Fruit fly (Drosophila melanogaster): Measurements from ENCODE around the gene CG2225.
A peak's percentile ranks its signal among the peaks of the same experiment; 100 is the strongest.

Gene CG2225

dm6 chr2L:21629814-21630562 is 47.3 kb downstream of the CG2225 start, which contains the start of gene Df31 (continued):
- TF ChIP-seq Atf-2 (GFP tag; optimal IDR thresholded peaks at IDR 0.05) (peak; percentile 16), CG33557 (GFP tag; optimal IDR thresholded peaks at IDR 0.05) (peak; percentile 21), CG14441 (GFP tag; IDR thresholded peaks at IDR 0.05) (no peak), ro (GFP tag; IDR thresholded peaks at IDR 0.05) (no peak), CG1233 (GFP tag; optimal IDR thresholded peaks at IDR 0.05) (peak; percentile 62), CG7745 (tag; optimal IDR thresholded peaks at IDR 0.05) (no peak), CG3838 (GFP tag; optimal IDR thresholded peaks at IDR 0.05) (no peak), org-1 (GFP tag; optimal IDR thresholded peaks at IDR 0.05) (no peak), CG17829 (tag; optimal IDR thresholded peaks at IDR 0.05) (peak; percentile 47), CG9437 (GFP tag; optimal IDR thresholded peaks at IDR 0.05) (no peak), da (GFP tag; optimal IDR thresholded peaks at IDR 0.05) (no peak), Myb (GFP tag; optimal IDR thresholded peaks at IDR 0.05) (peak; percentile 15), h (optimal IDR thresholded peaks at IDR 0.05) (no peak), ssp (GFP tag; IDR thresholded peaks at IDR 0.05) (peak; percentile 64), stwl (tag; optimal IDR thresholded peaks at IDR 0.05) (peak; percentile 86), CG6765 (GFP tag; optimal IDR thresholded peaks at IDR 0.05) (no peak), Awh (GFP tag; IDR thresholded peaks at IDR 0.05) (no peak), lilli (GFP tag; optimal IDR thresholded peaks at IDR 0.05) (peak; percentile 76), Fer1 (GFP tag; optimal IDR thresholded peaks at IDR 0.05) (peak; percentile 59), CG13624 (GFP tag; optimal IDR thresholded peaks at IDR 0.05) (no peak), CG15514 (GFP tag; optimal IDR thresholded peaks at IDR 0.05) (peak; percentile 85), CG30403 (GFP tag; optimal IDR thresholded peaks at IDR 0.05) (peak; percentile 56), pan (optimal IDR thresholded peaks at IDR 0.05) (no peak), pan (GFP tag; optimal IDR thresholded peaks at IDR 0.05 in 1 of 2, IDR thresholded peaks at IDR 0.05 in 1 of 2) (peak in 1 of 2 experiments; percentile 72), Sox100B (GFP tag; optimal IDR thresholded peaks at IDR 0.05) (peak; percentile 21), croc (GFP tag; conservative IDR thresholded peaks at IDR 0.05) (peak; percentile 17; the same call in 1 of the 3 replicates), CG34376 (GFP tag; optimal IDR thresholded peaks at IDR 0.05) (peak; percentile 52), Mes4 (GFP tag; optimal IDR thresholded peaks at IDR 0.05) (peak; percentile 15), CG18262 (tag; optimal IDR thresholded peaks at IDR 0.05) (peak; percentile 35), hkb (optimal IDR thresholded peaks at IDR 0.05) (no peak), hkb (GFP tag; IDR thresholded peaks at IDR 0.05) (peak; percentile 56), CG17186 (GFP tag; optimal IDR thresholded peaks at IDR 0.05) (peak; percentile 28), trem (tag; optimal IDR thresholded peaks at IDR 0.05) (peak; percentile 78), wdn (GFP tag; IDR thresholded peaks at IDR 0.05) (no peak), CG7372 (GFP tag; IDR thresholded peaks at IDR 0.05) (no peak; the same call in 1 of the 2 replicates), CG43689 (GFP tag; IDR thresholded peaks at IDR 0.05) (no peak), H2.0 (GFP tag; IDR thresholded peaks at IDR 0.05) (no peak; the same call in 1 of the 2 replicates), row (GFP tag; IDR thresholded peaks at IDR 0.05) (peak; percentile 75), Hand (GFP tag; optimal IDR thresholded peaks at IDR 0.05) (no peak), CG12104 (GFP tag; optimal IDR thresholded peaks at IDR 0.05) (no peak), Hey (tag; optimal IDR thresholded peaks at IDR 0.05) (no peak), hbn (GFP tag; IDR thresholded peaks at IDR 0.05; ENCODE audit: partially characterized antibody) (peak; percentile 89), Dref (GFP tag; IDR thresholded peaks at IDR 0.05) (peak; percentile 85), Dad (GFP tag; optimal IDR thresholded peaks at IDR 0.05) (peak; percentile 63), pfk (GFP tag; optimal IDR thresholded peaks at IDR 0.05) (peak; percentile 57), CG6791 (GFP tag; IDR thresholded peaks at IDR 0.05; ENCODE audit: partially characterized antibody) (peak; percentile 95), Kr (GFP tag; optimal IDR thresholded peaks at IDR 0.05) (peak; percentile 23), CG10979 (tag; optimal IDR thresholded peaks at IDR 0.05) (peak; percentile 23), CG2712 (tag; optimal IDR thresholded peaks at IDR 0.05) (peak; percentile 54), Deaf1 (tag; optimal IDR thresholded peaks at IDR 0.05) (no peak), Dfd (GFP tag; optimal IDR thresholded peaks at IDR 0.05) (no peak)

All from whole organism, embryonic.